Worm (Caenorhabditis elegans): ENCODE results near the gene R193.1.

R193.1 gene

ce11 chrX:1123471-1123870 lies 31.3 kb upstream of the R193.1 start:
- no peak for TF ChIP-seq skn-1 (tag; optimal IDR thresholded peaks at IDR 0.05)
- TF ChIP-seq nhr-6 (tag; optimal IDR thresholded peaks at IDR 0.05): no peak
- TF ChIP-seq ama-1 (optimal IDR thresholded peaks at IDR 0.05): no peak
- peak; percentile 47 for TF ChIP-seq nhr-25 (tag; optimal IDR thresholded peaks at IDR 0.05)
- no peak for TF ChIP-seq snpc-4 (tag; optimal IDR thresholded peaks at IDR 0.05)
- no peak for TF ChIP-seq lin-13 (GFP tag; optimal IDR thresholded peaks at IDR 0.05)

- peak; percentile 36 for TF ChIP-seq nhr-25 (tag; optimal IDR thresholded peaks at IDR 0.05)
- TF ChIP-seq blmp-1 (tag; optimal IDR thresholded peaks at IDR 0.05; ENCODE audit: insufficient read depth): peak; percentile 45
- TF ChIP-seq lin-13 (GFP tag; optimal IDR thresholded peaks at IDR 0.05): no peak
Observed at ce11 chrX:1124146-1124545, 30.6 kb upstream of the R193.1 start, which contains the start of gene C05D9.9. C05D9.9 (minus strand) TSS chrX:1124246.

DNA sequence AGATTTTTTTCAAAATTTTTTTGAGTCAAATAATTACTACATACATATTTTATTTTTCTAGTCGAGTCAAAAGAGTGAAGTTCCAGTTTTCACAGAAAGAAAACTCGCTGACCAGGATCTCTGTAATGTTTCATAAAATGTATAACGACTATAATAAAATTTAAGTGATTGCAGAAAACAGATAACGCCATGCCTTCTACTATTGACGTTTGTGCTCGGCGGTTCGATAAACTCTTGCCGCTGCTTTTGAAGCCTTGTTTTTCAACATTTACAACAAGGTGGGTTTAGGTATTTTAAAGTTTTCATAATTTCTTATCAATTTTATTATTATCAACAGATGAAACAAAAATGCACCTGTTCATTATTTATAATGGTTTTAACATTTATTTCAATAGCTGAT lies 29.3 kb upstream of the R193.1 start, which contains the start of gene lmp-2:
Gene lmp-2, plus strand, starts transcription at position 190 of the 400 bp plus-strand sequence.
- no peak for TF ChIP-seq sma-3 (GFP tag; optimal IDR thresholded peaks at IDR 0.05)
- TF ChIP-seq fos-1 (tag; optimal IDR thresholded peaks at IDR 0.05): peak; percentile 50
- TF ChIP-seq crh-2 (tag; optimal IDR thresholded peaks at IDR 0.05): peak; percentile 12
- peak; percentile 11 for TF ChIP-seq sma-9 (GFP tag; optimal IDR thresholded peaks at IDR 0.05)
- TF ChIP-seq sma-9 (tag; optimal IDR thresholded peaks at IDR 0.05): no peak

- no peak for TF ChIP-seq egl-27 (tag; optimal IDR thresholded peaks at IDR 0.05)
- TF ChIP-seq ama-1 (optimal IDR thresholded peaks at IDR 0.05): no peak
- no peak for TF ChIP-seq unc-55 (GFP tag; optimal IDR thresholded peaks at IDR 0.05)
- TF ChIP-seq mab-5 (tag; optimal IDR thresholded peaks at IDR 0.05): no peak
- TF ChIP-seq nhr-77 (tag; optimal IDR thresholded peaks at IDR 0.05): no peak
- no peak for TF ChIP-seq unc-39 (tag; optimal IDR thresholded peaks at IDR 0.05)
Observed at ce11 chrX:1126207-1126606, 28.5 kb upstream of the R193.1 start.

DNA sequence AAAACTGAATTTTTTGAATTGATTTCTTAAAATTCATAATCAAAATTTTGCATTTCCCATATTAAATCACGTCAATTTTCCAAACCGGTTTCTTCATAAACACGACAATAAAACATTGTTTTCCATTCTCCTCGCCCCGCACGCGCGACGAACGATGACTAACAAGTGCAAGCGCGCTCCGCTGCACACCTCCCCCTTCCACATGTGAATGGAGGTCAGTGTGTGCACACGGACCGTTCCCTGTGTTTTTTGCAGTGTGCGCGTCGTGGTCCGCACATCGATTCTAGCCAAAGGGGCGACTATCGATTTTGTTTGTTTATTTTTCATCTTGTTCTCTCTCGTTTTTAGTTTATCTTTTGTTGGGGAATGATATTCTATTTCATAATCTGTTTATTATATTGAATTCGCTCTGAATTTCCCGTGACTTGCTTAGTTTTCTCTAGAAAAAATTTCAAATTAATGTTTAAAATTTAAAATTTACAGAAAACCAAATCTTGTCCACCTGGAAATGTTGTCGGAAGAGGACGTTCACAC lies 26.2 kb upstream of the R193.1 start, which contains the start of gene snx-1:
Gene snx-1, plus strand, starts transcription at position 484 of the 534 bp plus-strand sequence.
- peak; percentile 5 for TF ChIP-seq sma-9 (GFP tag; optimal IDR thresholded peaks at IDR 0.05)
- TF ChIP-seq sma-9 (tag; optimal IDR thresholded peaks at IDR 0.05): no peak
- TF ChIP-seq snpc-4 (tag; optimal IDR thresholded peaks at IDR 0.05): no peak
- TF ChIP-seq ceh-16 (tag; optimal IDR thresholded peaks at IDR 0.05): peak; percentile 18
- TF ChIP-seq unc-62 (GFP tag; optimal IDR thresholded peaks at IDR 0.05): no peak
- TF ChIP-seq F13H6.1 (tag; optimal IDR thresholded peaks at IDR 0.05): peak; percentile 23
- no peak for TF ChIP-seq aly-2 (tag; optimal IDR thresholded peaks at IDR 0.05)
- no peak for TF ChIP-seq mbf-1 (tag; optimal IDR thresholded peaks at IDR 0.05)
- TF ChIP-seq C34F6.9 (tag; optimal IDR thresholded peaks at IDR 0.05): peak; percentile 54
- peak; percentile 61 for TF ChIP-seq nhr-129 (tag; optimal IDR thresholded peaks at IDR 0.05)
- no peak for TF ChIP-seq ZK546.5 (tag; optimal IDR thresholded peaks at IDR 0.05)
- no peak for TF ChIP-seq nhr-12 (tag; optimal IDR thresholded peaks at IDR 0.05)
- peak in 1 of 2 experiments; percentile 68 for TF ChIP-seq mdl-1 (tag; optimal IDR thresholded peaks at IDR 0.05)
- TF ChIP-seq unc-55 (GFP tag; optimal IDR thresholded peaks at IDR 0.05): peak; percentile 55
- no peak for TF ChIP-seq skn-1 (tag; optimal IDR thresholded peaks at IDR 0.05)
- TF ChIP-seq blmp-1 (tag; optimal IDR thresholded peaks at IDR 0.05; ENCODE audit: insufficient read depth): no peak
- no peak for TF ChIP-seq nhr-21 (tag; optimal IDR thresholded peaks at IDR 0.05)
- no peak for TF ChIP-seq nhr-10 (tag; optimal IDR thresholded peaks at IDR 0.05)
- no peak for TF ChIP-seq sem-4 (tag; optimal IDR thresholded peaks at IDR 0.05)
- TF ChIP-seq elt-3 (tag; optimal IDR thresholded peaks at IDR 0.05): no peak
- peak; percentile 62 for TF ChIP-seq sma-3 (GFP tag; optimal IDR thresholded peaks at IDR 0.05)
- no peak for TF ChIP-seq nhr-77 (tag; optimal IDR thresholded peaks at IDR 0.05)
- peak in 1 of 2 experiments; percentile 24 for TF ChIP-seq lsy-2 (tag; optimal IDR thresholded peaks at IDR 0.05)
- TF ChIP-seq nhr-25 (tag; optimal IDR thresholded peaks at IDR 0.05): peak; percentile 21
- peak; percentile 49 for TF ChIP-seq crh-2 (tag; optimal IDR thresholded peaks at IDR 0.05)
- peak; percentile 30 for TF ChIP-seq gmeb-1 (tag; optimal IDR thresholded peaks at IDR 0.05)
- no peak for TF ChIP-seq nhr-6 (tag; optimal IDR thresholded peaks at IDR 0.05)
- peak; percentile 0 for TF ChIP-seq lin-11 (tag; optimal IDR thresholded peaks at IDR 0.05)
- no peak for TF ChIP-seq ztf-11 (tag; optimal IDR thresholded peaks at IDR 0.05)
- no peak for TF ChIP-seq lin-13 (GFP tag; optimal IDR thresholded peaks at IDR 0.05)
- TF ChIP-seq mab-5 (tag; optimal IDR thresholded peaks at IDR 0.05): no peak
- TF ChIP-seq fos-1 (tag; optimal IDR thresholded peaks at IDR 0.05): peak; percentile 94
- TF ChIP-seq ztf-1 (GFP tag; conservative IDR thresholded peaks at IDR 0.05): no peak
